Worm (Caenorhabditis elegans): Measurements from ENCODE around the gene oac-41.

oac-41 gene

ce11 chrV:9018871-9019270, 3.1 kb downstream of the oac-41 start:
- TF ChIP-seq R02D3.7 (tag; optimal IDR thresholded peaks at IDR 0.05) (no peak), ama-1 (optimal IDR thresholded peaks at IDR 0.05) (no peak), mdl-1 (tag; optimal IDR thresholded peaks at IDR 0.05) (no peak), nhr-43 (tag; optimal IDR thresholded peaks at IDR 0.05; ENCODE audit: poor library complexity, severe bottlenecking) (no peak), hmg-11 (tag; optimal IDR thresholded peaks at IDR 0.05) (no peak), nhr-67 (tag; optimal IDR thresholded peaks at IDR 0.05) (no peak), egl-27 (tag; optimal IDR thresholded peaks at IDR 0.05) (no peak), elt-1 (tag; optimal IDR thresholded peaks at IDR 0.05) (no peak), fkh-2 (tag; optimal IDR thresholded peaks at IDR 0.05) (no peak), aly-2 (tag; optimal IDR thresholded peaks at IDR 0.05) (no peak)

- TF ChIP-seq ceh-16 (tag; optimal IDR thresholded peaks at IDR 0.05), result no peak
- no peak for TF ChIP-seq jun-1 (tag; optimal IDR thresholded peaks at IDR 0.05)
- TF ChIP-seq nfya-1 (tag; optimal IDR thresholded peaks at IDR 0.05; ENCODE audit: insufficient read depth), result no peak
- TF ChIP-seq zag-1 (tag; optimal IDR thresholded peaks at IDR 0.05), result no peak
- TF ChIP-seq ceh-28 (tag; optimal IDR thresholded peaks at IDR 0.05), result no peak
- TF ChIP-seq aly-2 (tag; optimal IDR thresholded peaks at IDR 0.05), result no peak
- no peak for TF ChIP-seq nhr-11 (tag; optimal IDR thresholded peaks at IDR 0.05)
- TF ChIP-seq elt-1 (tag; optimal IDR thresholded peaks at IDR 0.05), result no peak
- TF ChIP-seq mml-1 (tag; optimal IDR thresholded peaks at IDR 0.05), result no peak
- no peak for TF ChIP-seq sea-2 (GFP tag; optimal IDR thresholded peaks at IDR 0.05)
- TF ChIP-seq nhr-67 (tag; optimal IDR thresholded peaks at IDR 0.05), result no peak
- TF ChIP-seq pqm-1 (tag; optimal IDR thresholded peaks at IDR 0.05), result no peak
- TF ChIP-seq ceh-82 (tag; optimal IDR thresholded peaks at IDR 0.05), result no peak
- TF ChIP-seq daf-12 (tag; optimal IDR thresholded peaks at IDR 0.05), result no peak
Observed at ce11 chrV:9016479-9016878, 5.5 kb downstream of the oac-41 start, which contains the start of gene oac-40. oac-40 (plus strand) TSS chrV:9016779.

ce11 chrV:9015540-9015939, 6.4 kb downstream of the oac-41 start, which contains the start of gene srt-18:
srt-18 (minus strand) TSS chrV:9015640.
- TF ChIP-seq nhr-25 (tag; optimal IDR thresholded peaks at IDR 0.05) (no peak), aly-2 (tag; optimal IDR thresholded peaks at IDR 0.05) (no peak), nhr-67 (tag; optimal IDR thresholded peaks at IDR 0.05) (no peak), mml-1 (tag; optimal IDR thresholded peaks at IDR 0.05) (no peak), lin-15B (tag; optimal IDR thresholded peaks at IDR 0.05) (no peak), R02D3.7 (tag; optimal IDR thresholded peaks at IDR 0.05) (no peak), lsy-12 (tag; optimal IDR thresholded peaks at IDR 0.05) (no peak), elt-1 (tag; optimal IDR thresholded peaks at IDR 0.05) (no peak), snpc-4 (tag; optimal IDR thresholded peaks at IDR 0.05) (no peak), fos-1 (tag; optimal IDR thresholded peaks at IDR 0.05) (no peak), mdl-1 (tag; optimal IDR thresholded peaks at IDR 0.05) (no peak), tbx-2 (tag; optimal IDR thresholded peaks at IDR 0.05) (no peak), pqm-1 (tag; optimal IDR thresholded peaks at IDR 0.05) (no peak), skn-1 (tag; optimal IDR thresholded peaks at IDR 0.05) (no peak), lin-39 (tag; optimal IDR thresholded peaks at IDR 0.05) (no peak), ztf-11 (tag; optimal IDR thresholded peaks at IDR 0.05) (no peak), ztf-4 (tag; optimal IDR thresholded peaks at IDR 0.05) (no peak), ama-1 (optimal IDR thresholded peaks at IDR 0.05) (no peak), egl-5 (tag; optimal IDR thresholded peaks at IDR 0.05) (no peak)

- no peak for TF ChIP-seq nhr-67 (tag; optimal IDR thresholded peaks at IDR 0.05)
- TF ChIP-seq aly-2 (tag; optimal IDR thresholded peaks at IDR 0.05), result no peak
- no peak for TF ChIP-seq ceh-16 (tag; optimal IDR thresholded peaks at IDR 0.05)
- no peak for TF ChIP-seq egl-27 (tag; optimal IDR thresholded peaks at IDR 0.05)
Observed at ce11 chrV:9013765-9014164, 8.2 kb downstream of the oac-41 start, which contains the start of gene srh-201. srh-201 (minus strand) TSS chrV:9013865.

ce11 chrV:9009175-9009574, 12.8 kb downstream of the oac-41 start, which contains the start of gene srx-2:
srx-2 (plus strand) TSS chrV:9009475.
- TF ChIP-seq fos-1 (tag; optimal IDR thresholded peaks at IDR 0.05), result no peak
- TF ChIP-seq nhr-77 (tag; optimal IDR thresholded peaks at IDR 0.05), result no peak
- TF ChIP-seq R02D3.7 (tag; optimal IDR thresholded peaks at IDR 0.05), result no peak
- TF ChIP-seq egl-27 (tag; optimal IDR thresholded peaks at IDR 0.05), result no peak
- no peak for TF ChIP-seq lin-39 (tag; optimal IDR thresholded peaks at IDR 0.05)
- no peak for TF ChIP-seq nhr-76 (tag; optimal IDR thresholded peaks at IDR 0.05)
- TF ChIP-seq snpc-4 (tag; optimal IDR thresholded peaks at IDR 0.05), result no peak
- no peak for TF ChIP-seq aly-2 (tag; optimal IDR thresholded peaks at IDR 0.05)
- TF ChIP-seq tbx-2 (tag; optimal IDR thresholded peaks at IDR 0.05), result no peak
- no peak for TF ChIP-seq pha-4 (tag; optimal IDR thresholded peaks at IDR 0.05)
- no peak for TF ChIP-seq daf-12 (tag; optimal IDR thresholded peaks at IDR 0.05)
- no peak for TF ChIP-seq hmg-11 (tag; optimal IDR thresholded peaks at IDR 0.05)
- TF ChIP-seq nhr-23 (tag; optimal IDR thresholded peaks at IDR 0.05), result no peak
- no peak for TF ChIP-seq sea-2 (GFP tag; optimal IDR thresholded peaks at IDR 0.05)
- no peak for TF ChIP-seq lsy-12 (tag; optimal IDR thresholded peaks at IDR 0.05)
- TF ChIP-seq mdl-1 (tag; optimal IDR thresholded peaks at IDR 0.05), result no peak
- no peak for TF ChIP-seq eor-1 (tag; optimal IDR thresholded peaks at IDR 0.05)
- no peak for TF ChIP-seq ama-1 (optimal IDR thresholded peaks at IDR 0.05)
- no peak for TF ChIP-seq nhr-25 (tag; optimal IDR thresholded peaks at IDR 0.05)
